Worm (Caenorhabditis elegans) whole organism, late embryonic: Measurements from ENCODE around the gene pes-9.

ENCODE experiments used
- ama-1 ChIP-seq: fragments of 150-350 bp; optimal IDR thresholded peaks from 2 replicates; lab custom pipeline; 2014
- ceh-2 ChIP-seq: sonication (generic microtip); optimal IDR thresholded peaks from 2 replicates; lab custom pipeline; 2016; ENCODE audit warnings: missing genotype, missing genetic modification characterization, missing compliant biosample characterization
- ets-4 ChIP-seq: sonication (generic microtip); optimal IDR thresholded peaks from 2 replicates; lab custom pipeline; 2016; ENCODE audit warnings: missing genetic modification characterization, missing compliant biosample characterization
- fkh-10 ChIP-seq: fragments of 150-350 bp; optimal IDR thresholded peaks from 2 replicates; lab custom pipeline; 2014; ENCODE audit warnings: missing biosample characterization, missing genetic modification reagents, missing genetic modification characterization
- lin-11 ChIP-seq: fragments of 200-800 bp; sonication (Bioruptor generic); optimal IDR thresholded peaks from 2 replicates; lab custom pipeline; 2018; ENCODE audit warnings: mild to moderate bottlenecking, missing genetic modification characterization, missing compliant biosample characterization
- pax-1 ChIP-seq: fragments of 150-350 bp; optimal IDR thresholded peaks from 2 replicates; lab custom pipeline; 2014; ENCODE audit warnings: missing biosample characterization, missing genetic modification characterization
- pha-4 ChIP-seq: fragments of 150-350 bp; optimal IDR thresholded peaks from 2 replicates; lab custom pipeline; 2018; ENCODE audit warnings: missing biosample characterization, missing genetic modification reagents, missing genetic modification characterization
- pqm-1 ChIP-seq: sonication (generic microtip); optimal IDR thresholded peaks from 2 replicates; lab custom pipeline; 2016; ENCODE audit warnings: missing genetic modification characterization, missing compliant biosample characterization
- pros-1 ChIP-seq: fragments of 150-350 bp; optimal IDR thresholded peaks from 2 replicates; lab custom pipeline; 2014; ENCODE audit warnings: missing biosample characterization, missing genetic modification reagents, missing genetic modification characterization
- sox-4 ChIP-seq: sonication (generic microtip); optimal IDR thresholded peaks from 2 replicates; lab custom pipeline; 2017; ENCODE audit warnings: mild to moderate bottlenecking, missing genetic modification characterization, inconsistent platforms, missing compliant biosample characterization
- tbx-2 ChIP-seq: sonication (generic microtip); optimal IDR thresholded peaks from 2 replicates; lab custom pipeline; 2016; ENCODE audit warnings: missing genetic modification characterization, missing compliant biosample characterization

DNA sequence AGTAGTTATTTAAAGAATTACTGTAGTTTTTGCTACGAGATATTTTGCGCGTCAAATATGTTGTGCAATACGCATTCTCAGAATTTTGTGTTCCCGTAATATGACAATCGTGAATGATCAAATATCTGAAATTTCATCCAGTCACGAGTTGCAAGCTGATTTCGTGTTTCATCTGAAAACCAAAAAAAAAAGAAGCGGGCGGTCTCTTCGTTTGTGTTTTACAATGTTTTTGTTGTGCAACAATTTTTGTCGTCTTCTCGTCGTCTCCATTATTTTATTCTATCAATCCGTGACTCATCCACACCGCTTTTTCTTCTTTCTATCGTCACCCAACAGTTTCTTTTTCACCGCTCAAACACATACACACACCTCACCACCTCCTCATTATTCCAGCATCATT, 12.8 kb upstream of the pes-9 start, which contains the start of gene R11H6.4:
- TF ChIP-seq tbx-2 (tag; lab: Kevin White, UChicago) (no peak), pqm-1 (tag; lab: Kevin White, UChicago) (no peak), ets-4 (no peak), ceh-2 (no peak), lin-11 (no peak), ama-1 (lab: Kevin White, UChicago) (no peak), sox-4 (tag; lab: Kevin White, UChicago) (no peak), pax-1 (tag; lab: Kevin White, UChicago) (no peak), pha-4 (tag; lab: Kevin White, UChicago) (no peak), fkh-10 (GFP tag; lab: Kevin White, UChicago) (no peak), pros-1 (tag; lab: Kevin White, UChicago) (no peak)
